Fruit fly (Drosophila melanogaster) whole organism, embryonic: ENCODE data around the gene Tsp74F.
A peak's percentile ranks its signal among the peaks of the same experiment; 100 is the strongest.

Experiments used
- CG10543 ChIP-seq: fragments of 200-800 bp; sonication (Bioruptor generic); optimal IDR thresholded peaks from 3 replicates; lab custom pipeline; 2017; ENCODE audit warnings: missing biosample characterization, mild to moderate bottlenecking, missing genetic modification characterization, moderate library complexity
- CG11723 ChIP-seq: fragments of 200-800 bp; sonication (Bioruptor generic); optimal IDR thresholded peaks from 2 replicates; lab custom pipeline; 2017; ENCODE audit warnings: missing biosample characterization, mild to moderate bottlenecking, missing genetic modification characterization
- CG12236 ChIP-seq: fragments of 200-800 bp; sonication (Bioruptor generic); optimal IDR thresholded peaks from 2 replicates; lab custom pipeline; 2016; ENCODE audit warnings: missing biosample characterization, missing genetic modification characterization
- CG1603 ChIP-seq: fragments of 200-800 bp; sonication (Bioruptor generic); optimal IDR thresholded peaks from 2 replicates; lab custom pipeline; 2019; ENCODE audit warnings: missing biosample characterization, mild to moderate bottlenecking, missing genetic modification characterization, moderate library complexity
- CG2120 ChIP-seq: fragments of 200-800 bp; sonication (Bioruptor generic); optimal IDR thresholded peaks from 3 replicates; lab custom pipeline; 2016; ENCODE audit warnings: missing biosample characterization, missing genetic modification characterization
- CG33213 ChIP-seq: fragments of 200-800 bp; sonication (Bioruptor generic); optimal IDR thresholded peaks from 3 replicates; lab custom pipeline; 2016; ENCODE audit warnings: missing biosample characterization, missing genetic modification characterization
- CG3847 ChIP-seq: fragments of 200-800 bp; sonication (Bioruptor generic); IDR thresholded peaks from 2 replicates; pipeline ENCODE4 v1.3.6; 2022; ENCODE audit warnings: missing biosample characterization, missing genetic modification characterization
- CG5180 ChIP-seq: fragments of 200-800 bp; sonication (Bioruptor generic); optimal IDR thresholded peaks from 3 replicates; lab custom pipeline; 2017; ENCODE audit warnings: missing biosample characterization, missing genetic modification characterization, mild to moderate bottlenecking, moderate library complexity, missing genetic modification reagents
- CG6683 ChIP-seq: fragments of 200-800 bp; sonication (Bioruptor generic); optimal IDR thresholded peaks from 2 replicates; lab custom pipeline; 2017; ENCODE audit warnings: missing biosample characterization, mild to moderate bottlenecking, missing genetic modification characterization, missing genetic modification reagents
- CG6791 ChIP-seq: fragments of 200-800 bp; sonication (Bioruptor generic); IDR thresholded peaks from 3 replicates; pipeline ENCODE4 v1.3.6; 2022; ENCODE audit warnings: missing biosample characterization, missing genetic modification characterization; ENCODE audit not compliant: partially characterized antibody
- CG7271 ChIP-seq: fragments of 200-800 bp; sonication (Bioruptor generic); optimal IDR thresholded peaks from 2 replicates; lab custom pipeline; 2018; ENCODE audit warnings: missing biosample characterization, mild to moderate bottlenecking, missing genetic modification characterization, moderate library complexity
- CG7745 ChIP-seq: fragments of 200-800 bp; sonication (Bioruptor generic); optimal IDR thresholded peaks from 2 replicates; lab custom pipeline; 2018; ENCODE audit warnings: missing biosample characterization, mild to moderate bottlenecking, missing genetic modification characterization, moderate library complexity
- CG7928 ChIP-seq: fragments of 200-800 bp; sonication (Bioruptor generic); optimal IDR thresholded peaks from 2 replicates; lab custom pipeline; 2017; ENCODE audit warnings: missing biosample characterization, mild to moderate bottlenecking, missing genetic modification characterization
- CG7987 ChIP-seq: fragments of 200-800 bp; sonication (Bioruptor generic); optimal IDR thresholded peaks from 2 replicates; lab custom pipeline; 2018; ENCODE audit warnings: missing biosample characterization, mild to moderate bottlenecking, missing genetic modification characterization, moderate library complexity
- CG8089 ChIP-seq: fragments of 200-800 bp; sonication (Bioruptor generic); optimal IDR thresholded peaks from 3 replicates; lab custom pipeline; 2016; ENCODE audit warnings: missing biosample characterization, missing genetic modification characterization
- CG9215 ChIP-seq: fragments of 200-800 bp; sonication (Bioruptor generic); IDR thresholded peaks from 2 replicates; pipeline ENCODE4 v1.3.6; 2022; ENCODE audit warnings: missing biosample characterization, missing genetic modification characterization
- CG9797 ChIP-seq: fragments of 200-800 bp; sonication (Bioruptor generic); optimal IDR thresholded peaks from 3 replicates; lab custom pipeline; 2018; ENCODE audit warnings: missing biosample characterization, mild to moderate bottlenecking, missing genetic modification characterization
- CG9932 ChIP-seq: fragments of 200-800 bp; sonication (Bioruptor generic); IDR thresholded peaks from 2 replicates; pipeline ENCODE4 v1.3.6; 2022; ENCODE audit warnings: missing biosample characterization, missing genetic modification characterization
- CHES-1-like ChIP-seq: fragments of 200-800 bp; sonication (Bioruptor generic); optimal IDR thresholded peaks from 2 replicates; lab custom pipeline; 2016; ENCODE audit warnings: missing biosample characterization, missing genetic modification characterization
- CrebB ChIP-seq: fragments of 200-800 bp; sonication (Bioruptor generic); optimal IDR thresholded peaks from 3 replicates; lab custom pipeline; 2018; ENCODE audit warnings: missing biosample characterization, mild to moderate bottlenecking, missing genetic modification characterization
- ERR ChIP-seq: fragments of 200-800 bp; sonication (Bioruptor generic); optimal IDR thresholded peaks from 2 replicates; lab custom pipeline; 2016; ENCODE audit warnings: missing biosample characterization, missing genetic modification characterization
- H15 ChIP-seq: fragments of 200-800 bp; sonication (Bioruptor generic); IDR thresholded peaks from 3 replicates; pipeline ENCODE4 v1.3.6; 2022; ENCODE audit warnings: missing biosample characterization, missing genetic modification characterization
- HLHmδ ChIP-seq: fragments of 200-800 bp; sonication (Bioruptor generic); optimal IDR thresholded peaks from 2 replicates; lab custom pipeline; 2018; ENCODE audit warnings: missing biosample characterization, mild to moderate bottlenecking, missing genetic modification characterization, moderate library complexity
- HmgZ ChIP-seq: fragments of 200-800 bp; sonication (Bioruptor generic); optimal IDR thresholded peaks from 2 replicates; lab custom pipeline; 2018; ENCODE audit warnings: missing biosample characterization, mild to moderate bottlenecking, missing genetic modification characterization
- Hr51 ChIP-seq, 2 experiments: fragments of 200-800 bp; sonication (Bioruptor generic); optimal IDR thresholded peaks; 2 replicates in 1 of 2; 3 replicates in 1 of 2; lab custom pipeline; 2016 to 2018; ENCODE audit warnings: missing biosample characterization in 2 of 2, missing genetic modification characterization in 2 of 2, mild to moderate bottlenecking in 1 of 2, moderate library complexity in 1 of 2
- Hsf ChIP-seq: fragments of 200-800 bp; sonication (Bioruptor generic); optimal IDR thresholded peaks from 3 replicates; lab custom pipeline; 2016; ENCODE audit warnings: missing biosample characterization, missing genetic modification characterization
- Sin3A ChIP-seq: fragments of >200 bp; optimal IDR thresholded peaks from 2 replicates; lab custom pipeline; 2018
- cg ChIP-seq: fragments of 200-800 bp; sonication (Bioruptor generic); optimal IDR thresholded peaks from 3 replicates; lab custom pipeline; 2019; ENCODE audit warnings: missing biosample characterization, mild to moderate bottlenecking, missing genetic modification characterization, moderate library complexity
- chm ChIP-seq: fragments of 200-800 bp; sonication (Bioruptor generic); IDR thresholded peaks from 2 replicates; pipeline ENCODE4 v1.3.6; 2022; ENCODE audit warnings: missing biosample characterization, missing genetic modification characterization
- ci ChIP-seq: fragments of 200-800 bp; sonication (Bioruptor generic); IDR thresholded peaks from 3 replicates; pipeline ENCODE4 v1.3.6; 2022; ENCODE audit warnings: missing biosample characterization, missing genetic modification characterization
- croc ChIP-seq: fragments of 200-800 bp; sonication (Bioruptor generic); conservative IDR thresholded peaks from 3 replicates; pipeline ENCODE4 v1.3.6; 2022; ENCODE audit warnings: missing biosample characterization, missing genetic modification characterization
- dmrt99B ChIP-seq: fragments of 200-800 bp; sonication (Bioruptor generic); optimal IDR thresholded peaks from 2 replicates; lab custom pipeline; 2018; ENCODE audit warnings: missing biosample characterization, mild to moderate bottlenecking, missing genetic modification characterization, moderate library complexity
- emc ChIP-seq: fragments of 200-800 bp; sonication (Bioruptor generic); optimal IDR thresholded peaks from 2 replicates; lab custom pipeline; 2016; ENCODE audit warnings: missing biosample characterization, missing genetic modification characterization
- exex ChIP-seq: fragments of 200-800 bp; sonication (Bioruptor generic); optimal IDR thresholded peaks from 4 replicates; lab custom pipeline; 2018; ENCODE audit warnings: missing biosample characterization, mild to moderate bottlenecking, missing genetic modification characterization, moderate library complexity
- grau ChIP-seq: fragments of 200-800 bp; optimal IDR thresholded peaks from 3 replicates; lab custom pipeline; 2019; ENCODE audit warnings: missing biosample characterization, mild to moderate bottlenecking, missing genetic modification characterization, moderate library complexity
- her ChIP-seq: fragments of 200-800 bp; sonication (Bioruptor generic); optimal IDR thresholded peaks from 2 replicates; lab custom pipeline; 2016; ENCODE audit warnings: missing biosample characterization, missing genetic modification characterization
- hkb ChIP-seq, 2 experiments: fragments of 200-800 bp in 1 of 2; fragments of >200 bp in 1 of 2; sonication (Bioruptor generic) in 1 of 2; IDR thresholded peaks in 1 of 2; optimal IDR thresholded peaks in 1 of 2; 2 replicates each; pipeline versions ENCODE4 v1.3.6 to Lab custom; 2017 to 2022; ENCODE audit warnings: missing biosample characterization in 1 of 2, missing genetic modification characterization in 1 of 2
- insv ChIP-seq, 2 experiments: fragments of 200-800 bp; sonication (Bioruptor generic); optimal IDR thresholded peaks; 3 replicates each; lab custom pipeline; 2016 to 2018; ENCODE audit warnings: missing biosample characterization in 2 of 2, missing genetic modification characterization in 2 of 2
- lbe ChIP-seq: fragments of 200-800 bp; sonication (Bioruptor generic); optimal IDR thresholded peaks from 2 replicates; lab custom pipeline; 2016; ENCODE audit warnings: missing biosample characterization, mild to moderate bottlenecking, missing genetic modification characterization
- lilli ChIP-seq: fragments of 200-800 bp; sonication (Bioruptor generic); optimal IDR thresholded peaks from 3 replicates; lab custom pipeline; 2016; ENCODE audit warnings: missing biosample characterization, missing genetic modification characterization
- nerfin-1 ChIP-seq: fragments of 200-800 bp; sonication (Bioruptor generic); optimal IDR thresholded peaks from 3 replicates; lab custom pipeline; 2019; ENCODE audit warnings: missing biosample characterization, mild to moderate bottlenecking, missing genetic modification characterization, moderate library complexity
- peb ChIP-seq: fragments of 200-800 bp; sonication (Bioruptor generic); IDR thresholded peaks from 2 replicates; pipeline ENCODE4 v1.3.6; 2022; ENCODE audit warnings: missing biosample characterization, missing genetic modification characterization
- row ChIP-seq: fragments of 200-800 bp; sonication (Bioruptor generic); IDR thresholded peaks from 3 replicates; pipeline ENCODE4 v1.3.6; 2022; ENCODE audit warnings: missing biosample characterization, missing genetic modification characterization
- slbo ChIP-seq: fragments of 200-800 bp; sonication (Bioruptor generic); IDR thresholded peaks from 2 replicates; pipeline ENCODE4 v1.3.6; 2022; ENCODE audit warnings: missing biosample characterization, missing genetic modification characterization
- sna ChIP-seq: fragments of 200-800 bp; sonication (Bioruptor generic); IDR thresholded peaks from 2 replicates; pipeline ENCODE4 v1.3.6; 2022; ENCODE audit warnings: missing biosample characterization, missing genetic modification characterization; ENCODE audit not compliant: partially characterized antibody
- ssp ChIP-seq: fragments of 200-800 bp; sonication (Bioruptor generic); IDR thresholded peaks from 2 replicates; pipeline ENCODE4 v1.3.6; 2022; ENCODE audit warnings: missing biosample characterization, missing genetic modification characterization
- tio ChIP-seq: fragments of 200-800 bp; sonication (Bioruptor generic); optimal IDR thresholded peaks from 2 replicates; lab custom pipeline; 2017; ENCODE audit warnings: missing biosample characterization, missing genetic modification characterization, inconsistent platforms
- tll ChIP-seq, 2 experiments: fragments of 200-800 bp in 1 of 2; fragments of >200 bp in 1 of 2; sonication (Bioruptor generic) in 1 of 2; optimal IDR thresholded peaks; 2 replicates each; lab custom pipeline; 2017 to 2019; ENCODE audit warnings: missing biosample characterization in 2 of 2, missing genetic modification characterization in 2 of 2, mild to moderate bottlenecking in 1 of 2, moderate library complexity in 1 of 2

The Tsp74F gene

DNA sequence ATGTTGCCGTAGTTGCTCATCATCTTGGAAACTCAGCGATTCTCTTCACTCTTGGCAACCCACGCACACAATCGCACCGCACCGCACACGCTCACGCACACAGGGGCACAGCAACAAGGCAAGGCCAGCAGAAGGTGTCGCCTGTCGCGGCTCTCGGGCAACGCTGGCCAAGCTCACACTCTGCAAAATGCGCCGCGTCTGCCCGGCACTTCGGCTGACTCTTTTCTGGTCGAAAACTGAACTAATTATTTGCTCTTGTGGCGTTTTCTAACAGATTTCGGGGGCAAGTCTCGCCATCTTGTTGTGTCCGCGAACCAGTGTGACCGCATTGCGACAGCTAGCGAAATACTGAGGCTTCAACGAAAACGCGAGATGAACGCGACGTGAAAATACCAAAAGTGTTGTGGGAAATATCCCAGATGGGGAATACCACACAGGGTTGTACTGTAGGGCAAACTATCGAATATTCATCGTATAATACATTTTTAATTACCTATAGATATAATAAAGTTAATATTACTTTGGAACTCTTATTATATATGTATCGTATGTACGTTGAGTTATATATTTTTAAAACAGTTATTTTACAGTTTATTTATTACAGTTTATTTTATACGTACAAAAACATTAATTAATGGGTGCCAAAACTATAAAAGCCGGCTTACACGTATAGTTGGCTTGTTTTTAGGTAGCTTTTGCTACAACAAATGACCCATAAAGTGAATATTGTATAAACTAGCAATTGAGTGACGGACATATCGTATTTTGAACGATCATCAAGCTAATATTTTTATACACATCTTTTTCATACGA is 49.3 kb downstream of the Tsp74F start, which contains the start of the genes MED19 and CG7430:
Gene MED19, minus strand, starts transcription at position 333 of the 813 bp plus-strand sequence.
Gene CG7430, plus strand, starts transcription at position 748 of the 813 bp plus-strand sequence.
- TF ChIP-seq CG33213 (GFP tag; lab: Kevin White, UChicago) (peak; percentile 45), CG9797 (GFP tag; lab: Kevin White, UChicago) (peak; percentile 88), exex (tag; lab: Kevin White, UChicago) (no peak), emc (GFP tag; lab: Kevin White, UChicago) (no peak), dmrt99B (no peak), chm (GFP tag; lab: Robert Waterston, UW) (0 out of 2 replicates have a peak, but pooled peaks have one; percentile 37), HmgZ (tag; lab: Kevin White, UChicago) (peak; percentile 38), hkb (optimal IDR thresholded peaks at IDR 0.05; lab: Kevin White, UChicago) (no peak), hkb (GFP tag; IDR thresholded peaks at IDR 0.05; lab: Robert Waterston, UW) (0 out of 2 replicates have a peak, but pooled peaks have one; percentile 27), H15 (GFP tag; lab: Robert Waterston, UW) (no peak), ERR (GFP tag; lab: Kevin White, UChicago) (no peak), CG12236 (GFP tag; lab: Kevin White, UChicago) (no peak), Hsf (GFP tag; lab: Kevin White, UChicago) (no peak), tio (GFP tag; lab: Kevin White, UChicago) (no peak), tll (GFP tag; optimal IDR thresholded peaks at IDR 0.05; lab: Kevin White, UChicago) (peak in 1 of 2 experiments; percentile 25), her (peak; percentile 46), CG7987 (peak; percentile 45), HLHmδ (GFP tag; lab: Kevin White, UChicago) (peak; percentile 59), lbe (GFP tag; lab: Kevin White, UChicago) (peak; percentile 26), sna (peak; percentile 49; the same call in 1 of the 2 replicates), Hr51 (GFP tag; optimal IDR thresholded peaks at IDR 0.05; lab: Kevin White, UChicago) (no peak), CG5180 (GFP tag; lab: Kevin White, UChicago) (no peak), ci (GFP tag; lab: Robert Waterston, UW) (peak; percentile 68), slbo (GFP tag; lab: Robert Waterston, UW) (peak; percentile 24; the same call in 1 of the 2 replicates), CG7745 (tag; lab: Kevin White, UChicago) (peak; percentile 1), nerfin-1 (peak; percentile 32), insv (GFP tag; optimal IDR thresholded peaks at IDR 0.05; lab: Kevin White, UChicago) (no peak), CG6683 (no peak), Sin3A (lab: Kevin White, UChicago) (peak; percentile 12), CG1603 (tag; lab: Kevin White, UChicago) (peak; percentile 61), cg (peak; percentile 95), CHES-1-like (GFP tag; lab: Kevin White, UChicago) (peak; percentile 63), row (GFP tag; lab: Robert Waterston, UW) (peak; percentile 72), croc (GFP tag; lab: Robert Waterston, UW) (no peak), CG3847 (peak; percentile 27; the same call in 1 of the 2 replicates), CG6791 (GFP tag; lab: Robert Waterston, UW) (peak; percentile 66), CG11723 (GFP tag; lab: Kevin White, UChicago) (no peak), CG9932 (peak; percentile 47), grau (peak; percentile 8), CG8089 (no peak), CrebB (tag; lab: Kevin White, UChicago) (peak; percentile 28), peb (GFP tag; lab: Robert Waterston, UW) (no peak), CG9215 (no peak), CG2120 (GFP tag; lab: Kevin White, UChicago) (no peak), ssp (GFP tag; lab: Robert Waterston, UW) (no peak), CG7928 (GFP tag; lab: Kevin White, UChicago) (peak; percentile 62), CG7271 (tag; lab: Kevin White, UChicago) (peak; percentile 51), lilli (GFP tag; lab: Kevin White, UChicago) (peak; percentile 6), CG10543 (peak; percentile 30)
